Worm (Caenorhabditis elegans) whole organism, young adult: ENCODE measurements around the gene H28G03.2.
A peak's percentile ranks its signal among the peaks of the same experiment; 100 is the strongest.

Source experiments
- B0019.2 ChIP-seq: fragments of 200-800 bp; sonication (Bioruptor generic); conservative IDR thresholded peaks from 2 replicates; pipeline ENCODE4 v1.3.6; 2022; ENCODE audit warnings: missing genetic modification reagents, missing genetic modification characterization, missing compliant biosample characterization
- B0035.1 ChIP-seq: sonication (generic microtip); optimal IDR thresholded peaks from 2 replicates; lab custom pipeline; 2016; ENCODE audit warnings: missing genetic modification characterization, mild to moderate bottlenecking, missing compliant biosample characterization, missing genotype, missing genetic modification reagents
- B0261.1 ChIP-seq: sonication (generic microtip); optimal IDR thresholded peaks from 2 replicates; lab custom pipeline; 2016; ENCODE audit warnings: mild to moderate bottlenecking, missing genetic modification characterization, moderate library complexity, missing compliant biosample characterization
- B0336.3 ChIP-seq: fragments of 200-800 bp; sonication (Bioruptor generic); IDR thresholded peaks from 2 replicates; pipeline ENCODE4 v1.3.6; 2022; ENCODE audit warnings: missing genetic modification characterization, missing compliant biosample characterization
- D2030.7 ChIP-seq: fragments of 200-800 bp; sonication (Bioruptor generic); IDR thresholded peaks from 2 replicates; pipeline ENCODE4 v1.3.6; 2022; ENCODE audit warnings: missing genetic modification reagents, missing genetic modification characterization, missing compliant biosample characterization
- F49E8.2 ChIP-seq: sonication (generic microtip); optimal IDR thresholded peaks from 3 replicates; lab custom pipeline; 2017; ENCODE audit warnings: missing genetic modification characterization, mild to moderate bottlenecking, missing compliant biosample characterization, antibody characterized with exemption, moderate library complexity; ENCODE audit not compliant: insufficient read depth
- F57A8.1 ChIP-seq: fragments of 200-800 bp; sonication (Bioruptor generic); optimal IDR thresholded peaks from 2 replicates; lab custom pipeline; 2018; ENCODE audit warnings: mild to moderate bottlenecking, missing genetic modification characterization, moderate library complexity, missing compliant biosample characterization
- F57C9.4 ChIP-seq: sonication (generic microtip); optimal IDR thresholded peaks from 2 replicates; lab custom pipeline; 2017; ENCODE audit warnings: mild to moderate bottlenecking, missing genetic modification characterization, missing compliant biosample characterization
- T26A5.8 ChIP-seq: sonication (generic microtip); optimal IDR thresholded peaks from 2 replicates; lab custom pipeline; 2016; ENCODE audit warnings: missing genetic modification characterization, missing compliant biosample characterization
- Y53F4B.3 ChIP-seq: fragments of 200-800 bp; sonication (Bioruptor generic); IDR thresholded peaks from 2 replicates; pipeline ENCODE4 v1.3.6; 2022; ENCODE audit warnings: missing genetic modification reagents, missing genetic modification characterization, missing compliant biosample characterization
- Y53G8AR.9 ChIP-seq: fragments of 200-800 bp; sonication (Bioruptor generic); conservative IDR thresholded peaks from 2 replicates; pipeline ENCODE4 v1.3.6; 2022; ENCODE audit warnings: missing genetic modification reagents, missing genetic modification characterization, missing compliant biosample characterization
- akir-1 ChIP-seq: fragments of 200-800 bp; sonication (Bioruptor generic); optimal IDR thresholded peaks from 2 replicates; lab custom pipeline; 2018; ENCODE audit warnings: mild to moderate bottlenecking, missing genetic modification characterization, moderate library complexity, missing compliant biosample characterization
- aptf-2 ChIP-seq: fragments of 200-800 bp; sonication (Bioruptor generic); conservative IDR thresholded peaks from 2 replicates; pipeline ENCODE4 v1.3.6; 2022; ENCODE audit warnings: missing genetic modification reagents, missing genetic modification characterization, missing compliant biosample characterization
- aptf-3 ChIP-seq: fragments of 200-800 bp; sonication (Bioruptor generic); IDR thresholded peaks from 2 replicates; pipeline ENCODE4 v1.3.6; 2022; ENCODE audit warnings: missing genetic modification characterization, missing compliant biosample characterization
- ceh-79 ChIP-seq: sonication (generic microtip); optimal IDR thresholded peaks from 2 replicates; lab custom pipeline; 2017; ENCODE audit warnings: mild to moderate bottlenecking, missing genetic modification characterization, missing compliant biosample characterization
- die-1 ChIP-seq: sonication (generic microtip); optimal IDR thresholded peaks from 2 replicates; lab custom pipeline; 2016; ENCODE audit warnings: missing genotype, mild to moderate bottlenecking, missing genetic modification characterization, missing compliant biosample characterization
- efl-1 ChIP-seq: fragments of 150-350 bp; optimal IDR thresholded peaks from 2 replicates; lab custom pipeline; 2014; ENCODE audit warnings: missing biosample characterization, missing genetic modification reagents, missing genetic modification characterization
- ekl-4 ChIP-seq: fragments of 200-800 bp; sonication (Bioruptor generic); IDR thresholded peaks from 2 replicates; pipeline ENCODE4 v1.3.6; 2022; ENCODE audit warnings: missing genetic modification reagents, missing genetic modification characterization, missing compliant biosample characterization
- fkh-3 ChIP-seq: sonication (generic microtip); optimal IDR thresholded peaks from 2 replicates; lab custom pipeline; 2016; ENCODE audit warnings: mild to moderate bottlenecking, missing genetic modification characterization, missing compliant biosample characterization
- him-1 ChIP-seq: sonication (generic microtip); optimal IDR thresholded peaks from 2 replicates; lab custom pipeline; 2016; ENCODE audit warnings: missing genotype, missing genetic modification reagents, missing genetic modification characterization, missing compliant biosample characterization
- hlh-26 ChIP-seq: fragments of 200-800 bp; sonication (Bioruptor generic); conservative IDR thresholded peaks from 2 replicates; pipeline ENCODE4 v1.3.6; 2022; ENCODE audit warnings: missing genetic modification reagents, missing genetic modification characterization, missing compliant biosample characterization
- hmg-20 ChIP-seq: fragments of 200-800 bp; sonication (Bioruptor generic); IDR thresholded peaks from 2 replicates; pipeline ENCODE4 v1.3.6; 2022; ENCODE audit warnings: missing genetic modification reagents, missing genetic modification characterization, missing compliant biosample characterization
- hsf-1 ChIP-seq: fragments of 200-800 bp; sonication (Bioruptor generic); IDR thresholded peaks from 2 replicates; pipeline ENCODE4 v1.3.6; 2022; ENCODE audit warnings: missing genetic modification reagents, missing genetic modification characterization, missing compliant biosample characterization
- lin-40 ChIP-seq: sonication (generic microtip); optimal IDR thresholded peaks from 2 replicates; lab custom pipeline; 2016; ENCODE audit warnings: missing genetic modification characterization, mild to moderate bottlenecking, missing compliant biosample characterization, missing genotype, missing genetic modification reagents
- lsl-1 ChIP-seq: fragments of 200-800 bp; sonication (Bioruptor generic); optimal IDR thresholded peaks from 2 replicates; lab custom pipeline; 2018; ENCODE audit warnings: mild to moderate bottlenecking, missing genetic modification characterization, moderate library complexity, missing compliant biosample characterization
- madf-8 ChIP-seq: fragments of 200-800 bp; sonication (Bioruptor generic); conservative IDR thresholded peaks from 2 replicates; pipeline ENCODE4 v1.3.6; 2022; ENCODE audit warnings: missing genetic modification reagents, missing genetic modification characterization, missing compliant biosample characterization
- mes-4 ChIP-seq: sonication (generic microtip); optimal IDR thresholded peaks from 2 replicates; lab custom pipeline; 2016; ENCODE audit warnings: missing genotype, missing genetic modification characterization, missing compliant biosample characterization
- nhr-120 ChIP-seq: fragments of 200-800 bp; sonication (Bioruptor generic); IDR thresholded peaks from 2 replicates; pipeline ENCODE4 v1.3.6; 2022; ENCODE audit warnings: missing genetic modification characterization, missing compliant biosample characterization
- nhr-27 ChIP-seq: fragments of 200-800 bp; sonication (Bioruptor generic); optimal IDR thresholded peaks from 2 replicates; lab custom pipeline; 2018; ENCODE audit warnings: mild to moderate bottlenecking, missing genetic modification characterization, moderate library complexity, missing compliant biosample characterization
- rcor-1 ChIP-seq: fragments of 200-800 bp; sonication (Bioruptor generic); IDR thresholded peaks from 2 replicates; pipeline ENCODE4 v1.3.6; 2022; ENCODE audit warnings: missing genetic modification reagents, missing genetic modification characterization, missing compliant biosample characterization
- rec-8 ChIP-seq, 2 experiments: sonication (generic microtip); optimal IDR thresholded peaks; 2 replicates each; lab custom pipeline; 2016; ENCODE audit warnings: mild to moderate bottlenecking in 2 of 2, missing genetic modification characterization in 2 of 2, missing genetic modification reagents in 2 of 2, missing genotype in 2 of 2, missing biosample characterization in 1 of 2, missing compliant biosample characterization in 1 of 2, moderate library complexity in 1 of 2
- somi-1 ChIP-seq: fragments of 200-800 bp; sonication (Bioruptor generic); optimal IDR thresholded peaks from 2 replicates; lab custom pipeline; 2018; ENCODE audit warnings: mild to moderate bottlenecking, missing genetic modification characterization, missing compliant biosample characterization
- tlf-1 ChIP-seq: fragments of 200-800 bp; sonication (Bioruptor generic); optimal IDR thresholded peaks from 2 replicates; lab custom pipeline; 2018; ENCODE audit warnings: mild to moderate bottlenecking, missing genetic modification characterization, missing compliant biosample characterization
- unc-130 ChIP-seq: sonication (generic microtip); optimal IDR thresholded peaks from 2 replicates; lab custom pipeline; 2016; ENCODE audit warnings: missing genetic modification reagents, missing genetic modification characterization, missing compliant biosample characterization
- ztf-18 ChIP-seq: sonication (generic microtip); optimal IDR thresholded peaks from 2 replicates; lab custom pipeline; 2016; ENCODE audit warnings: missing genotype, mild to moderate bottlenecking, missing genetic modification characterization, missing compliant biosample characterization
- ztf-22 ChIP-seq: fragments of 200-800 bp; sonication (Bioruptor generic); optimal IDR thresholded peaks from 2 replicates; lab custom pipeline; 2018; ENCODE audit warnings: mild to moderate bottlenecking, missing genetic modification characterization, moderate library complexity, missing compliant biosample characterization

Gene H28G03.2

ce11 chrX:5174256-5174655, 31.3 kb upstream of the H28G03.2 start, which contains the start of gene zchc-1A:
TSS of gene zchc-1A (plus strand) at chrX:5174369.
- TF ChIP-seq F57A8.1 (GFP tag; lab: Kevin White, UChicago), result no peak
- TF ChIP-seq Y53G8AR.9, result no peak
- no peak for TF ChIP-seq tlf-1
- TF ChIP-seq F57C9.4 (tag; lab: Kevin White, UChicago), result no peak
- TF ChIP-seq T26A5.8 (tag; lab: Kevin White, UChicago), result no peak
- no peak for TF ChIP-seq hlh-26
- TF ChIP-seq hsf-1 (GFP tag; lab: Robert Waterston, UW), result no peak
- no peak for TF ChIP-seq nhr-27 (tag; lab: Kevin White, UChicago)
- no peak for TF ChIP-seq lin-40
- TF ChIP-seq, all 124 proteins: peak for 0

ce11 chrX:5179050-5179449, 26.5 kb upstream of the H28G03.2 start, which contains the start of gene metl-9:
TSS of gene metl-9 (minus strand) at chrX:5179150.
- TF ChIP-seq somi-1 (no peak), efl-1 (GFP tag; lab: Kevin White, UChicago) (peak; percentile 28), madf-8 (GFP tag; lab: Robert Waterston, UW) (peak; percentile 32; the same call in 1 of the 2 replicates)

- no peak for TF ChIP-seq ztf-22 (GFP tag; lab: Kevin White, UChicago)
- TF ChIP-seq ztf-18, result no peak
- TF ChIP-seq ekl-4 (GFP tag; lab: Robert Waterston, UW), result no peak
- TF ChIP-seq D2030.7 (GFP tag; lab: Robert Waterston, UW), result no peak
Observed at ce11 chrX:5179874-5180273, 25.7 kb upstream of the H28G03.2 start, which contains the start of gene sru-48. TSS of gene sru-48 (plus strand) at chrX:5180174.

- TF ChIP-seq ceh-79 (tag; lab: Kevin White, UChicago) (no peak), akir-1 (GFP tag; lab: Kevin White, UChicago) (no peak), fkh-3 (no peak), B0261.1 (tag; lab: Kevin White, UChicago) (no peak), B0336.3 (GFP tag; lab: Robert Waterston, UW) (no peak), B0035.1 (tag; lab: Kevin White, UChicago) (no peak), aptf-3 (GFP tag; lab: Robert Waterston, UW) (no peak), Y53F4B.3 (GFP tag; lab: Robert Waterston, UW) (no peak), him-1 (no peak), lsl-1 (GFP tag; lab: Kevin White, UChicago) (no peak), die-1 (no peak), F57C9.4 (tag; lab: Kevin White, UChicago) (no peak), D2030.7 (GFP tag; lab: Robert Waterston, UW) (no peak), F49E8.2 (tag; lab: Kevin White, UChicago) (no peak), tlf-1 (no peak), unc-130 (no peak)
Observed at ce11 chrX:5183931-5184330, 21.6 kb upstream of the H28G03.2 start, which contains the start of gene T03G11.9. TSS of gene T03G11.9 (plus strand) at chrX:5184231.

ce11 chrX:5188977-5189376, 16.6 kb upstream of the H28G03.2 start, which contains the start of gene zig-6:
TSS of gene zig-6 (minus strand) at chrX:5189077.
- TF ChIP-seq B0019.2 (GFP tag; lab: Robert Waterston, UW), result no peak
- no peak for TF ChIP-seq aptf-2 (GFP tag; lab: Robert Waterston, UW)
- TF ChIP-seq rcor-1 (GFP tag; lab: Robert Waterston, UW), result no peak
- no peak for TF ChIP-seq mes-4 (tag; lab: Kevin White, UChicago)
- no peak for TF ChIP-seq B0336.3 (GFP tag; lab: Robert Waterston, UW)
- TF ChIP-seq Y53G8AR.9, result no peak
- TF ChIP-seq rec-8 (tag; optimal IDR thresholded peaks at IDR 0.05; lab: Kevin White, UChicago), result no peak
- no peak for TF ChIP-seq die-1
- no peak for TF ChIP-seq hmg-20 (GFP tag; lab: Robert Waterston, UW)
- no peak for TF ChIP-seq nhr-120
